Worm (Caenorhabditis elegans) whole organism, young adult: ENCODE data around the gene Y54G2A.32.

Experiments
- B0019.2 ChIP-seq: fragments of 200-800 bp; sonication (Bioruptor generic); conservative IDR thresholded peaks from 2 replicates; pipeline ENCODE4 v1.3.6; 2022; ENCODE audit warnings: missing genetic modification reagents, missing genetic modification characterization, missing compliant biosample characterization
- B0035.1 ChIP-seq: sonication (generic microtip); optimal IDR thresholded peaks from 2 replicates; lab custom pipeline; 2016; ENCODE audit warnings: missing genetic modification characterization, mild to moderate bottlenecking, missing compliant biosample characterization, missing genotype, missing genetic modification reagents
- B0261.1 ChIP-seq: sonication (generic microtip); optimal IDR thresholded peaks from 2 replicates; lab custom pipeline; 2016; ENCODE audit warnings: mild to moderate bottlenecking, missing genetic modification characterization, moderate library complexity, missing compliant biosample characterization
- C06A6.2 ChIP-seq: fragments of 200-800 bp; sonication (Bioruptor generic); conservative IDR thresholded peaks from 2 replicates; pipeline ENCODE4 v1.3.6; 2022; ENCODE audit warnings: missing genetic modification characterization, missing compliant biosample characterization
- D2030.7 ChIP-seq: fragments of 200-800 bp; sonication (Bioruptor generic); IDR thresholded peaks from 2 replicates; pipeline ENCODE4 v1.3.6; 2022; ENCODE audit warnings: missing genetic modification reagents, missing genetic modification characterization, missing compliant biosample characterization
- F10E7.11 ChIP-seq: sonication (generic microtip); optimal IDR thresholded peaks from 2 replicates; lab custom pipeline; 2017; ENCODE audit warnings: mild to moderate bottlenecking, missing genetic modification characterization, moderate library complexity, missing compliant biosample characterization
- F23B12.7 ChIP-seq: sonication (generic microtip); optimal IDR thresholded peaks from 2 replicates; lab custom pipeline; 2017; ENCODE audit warnings: missing genetic modification characterization, mild to moderate bottlenecking, missing compliant biosample characterization, antibody characterized with exemption, moderate library complexity; ENCODE audit not compliant: insufficient read depth
- F33H1.4 ChIP-seq: fragments of 200-800 bp; sonication (Bioruptor generic); IDR thresholded peaks from 2 replicates; pipeline ENCODE4 v1.3.6; 2022; ENCODE audit warnings: missing genetic modification reagents, missing genetic modification characterization, missing compliant biosample characterization
- F52B5.7 ChIP-seq: sonication (generic microtip); optimal IDR thresholded peaks from 2 replicates; lab custom pipeline; 2016; ENCODE audit warnings: mild to moderate bottlenecking, missing genetic modification characterization, missing compliant biosample characterization
- F57C9.4 ChIP-seq: sonication (generic microtip); optimal IDR thresholded peaks from 2 replicates; lab custom pipeline; 2017; ENCODE audit warnings: mild to moderate bottlenecking, missing genetic modification characterization, missing compliant biosample characterization
- K12H6.12 ChIP-seq: fragments of 200-800 bp; sonication (Bioruptor generic); optimal IDR thresholded peaks from 2 replicates; lab custom pipeline; 2018; ENCODE audit warnings: mild to moderate bottlenecking, missing genetic modification characterization, missing compliant biosample characterization
- ZK185.1 ChIP-seq: sonication (generic microtip); optimal IDR thresholded peaks from 2 replicates; lab custom pipeline; 2016; ENCODE audit warnings: mild to moderate bottlenecking, missing genetic modification characterization, missing compliant biosample characterization; ENCODE audit not compliant: poor library complexity, severe bottlenecking
- atf-7 ChIP-seq: sonication (generic microtip); optimal IDR thresholded peaks from 2 replicates; lab custom pipeline; 2017; ENCODE audit warnings: mild to moderate bottlenecking, missing genetic modification characterization, missing compliant biosample characterization
- attf-3 ChIP-seq: fragments of 200-800 bp; sonication (Bioruptor generic); conservative IDR thresholded peaks from 2 replicates; pipeline ENCODE4 v1.3.6; 2022; ENCODE audit warnings: missing genetic modification reagents, missing genetic modification characterization, missing compliant biosample characterization
- cebp-2 ChIP-seq: fragments of 200-800 bp; sonication (Bioruptor generic); IDR thresholded peaks from 2 replicates; pipeline ENCODE4 v1.3.6; 2022; ENCODE audit warnings: missing genetic modification characterization, missing compliant biosample characterization
- ceh-58 ChIP-seq: fragments of 200-800 bp; sonication (Bioruptor generic); IDR thresholded peaks from 2 replicates; pipeline ENCODE4 v1.3.6; 2022; ENCODE audit warnings: missing genetic modification characterization, missing compliant biosample characterization
- chd-7 ChIP-seq: sonication (generic microtip); optimal IDR thresholded peaks from 2 replicates; lab custom pipeline; 2016; ENCODE audit warnings: mild to moderate bottlenecking, missing genetic modification characterization, moderate library complexity, missing compliant biosample characterization
- dox-1 ChIP-seq: fragments of 200-800 bp; sonication (Bioruptor generic); IDR thresholded peaks from 2 replicates; pipeline ENCODE4 v1.3.6; 2022; ENCODE audit warnings: missing genetic modification reagents, missing genetic modification characterization, missing compliant biosample characterization
- dpff-1 ChIP-seq: sonication (generic microtip); optimal IDR thresholded peaks from 2 replicates; lab custom pipeline; 2017; ENCODE audit warnings: mild to moderate bottlenecking, missing genetic modification characterization, missing compliant biosample characterization
- egl-44 ChIP-seq: fragments of 200-800 bp; sonication (Bioruptor generic); IDR thresholded peaks from 2 replicates; pipeline ENCODE4 v1.3.6; 2022; ENCODE audit warnings: missing genetic modification reagents, missing genetic modification characterization, missing compliant biosample characterization
- egrh-3 ChIP-seq: fragments of 200-800 bp; sonication (Bioruptor generic); IDR thresholded peaks from 2 replicates; pipeline ENCODE4 v1.3.6; 2022; ENCODE audit warnings: missing genetic modification reagents, missing genetic modification characterization, missing compliant biosample characterization
- him-1 ChIP-seq: sonication (generic microtip); optimal IDR thresholded peaks from 2 replicates; lab custom pipeline; 2016; ENCODE audit warnings: missing genotype, missing genetic modification reagents, missing genetic modification characterization, missing compliant biosample characterization
- hlh-26 ChIP-seq: fragments of 200-800 bp; sonication (Bioruptor generic); conservative IDR thresholded peaks from 2 replicates; pipeline ENCODE4 v1.3.6; 2022; ENCODE audit warnings: missing genetic modification reagents, missing genetic modification characterization, missing compliant biosample characterization
- hmg-1.2 ChIP-seq: fragments of 200-800 bp; sonication (Bioruptor generic); IDR thresholded peaks from 2 replicates; pipeline ENCODE4 v1.3.6; 2022; ENCODE audit warnings: missing genetic modification reagents, missing genetic modification characterization, missing compliant biosample characterization
- lin-26 ChIP-seq: fragments of 200-800 bp; sonication (Bioruptor generic); IDR thresholded peaks from 2 replicates; pipeline ENCODE4 v1.3.6; 2022; ENCODE audit warnings: missing genetic modification reagents, missing genetic modification characterization, missing compliant biosample characterization
- lsl-1 ChIP-seq: fragments of 200-800 bp; sonication (Bioruptor generic); optimal IDR thresholded peaks from 2 replicates; lab custom pipeline; 2018; ENCODE audit warnings: mild to moderate bottlenecking, missing genetic modification characterization, moderate library complexity, missing compliant biosample characterization
- madf-6 ChIP-seq: fragments of 200-800 bp; sonication (Bioruptor generic); IDR thresholded peaks from 2 replicates; pipeline ENCODE4 v1.3.6; 2022; ENCODE audit warnings: missing genetic modification reagents, missing genetic modification characterization, missing compliant biosample characterization
- mcd-1 ChIP-seq: fragments of 200-800 bp; sonication (Bioruptor generic); IDR thresholded peaks from 2 replicates; pipeline ENCODE4 v1.3.6; 2022; ENCODE audit warnings: missing genetic modification reagents, missing genetic modification characterization, missing compliant biosample characterization
- mes-4 ChIP-seq: sonication (generic microtip); optimal IDR thresholded peaks from 2 replicates; lab custom pipeline; 2016; ENCODE audit warnings: missing genotype, missing genetic modification characterization, missing compliant biosample characterization
- mxl-1 ChIP-seq: sonication (generic microtip); optimal IDR thresholded peaks from 2 replicates; lab custom pipeline; 2016; ENCODE audit warnings: missing genetic modification characterization, missing compliant biosample characterization
- nhr-179 ChIP-seq: sonication (generic microtip); optimal IDR thresholded peaks from 2 replicates; lab custom pipeline; 2016; ENCODE audit warnings: mild to moderate bottlenecking, missing genetic modification characterization, missing compliant biosample characterization
- pbrm-1 ChIP-seq: fragments of 200-800 bp; sonication (Bioruptor generic); IDR thresholded peaks from 2 replicates; pipeline ENCODE4 v1.3.6; 2022; ENCODE audit warnings: missing genetic modification reagents, missing genetic modification characterization, missing compliant biosample characterization
- sea-2 ChIP-seq: fragments of 200-800 bp; sonication (Bioruptor generic); IDR thresholded peaks from 2 replicates; pipeline ENCODE4 v1.3.6; 2022; ENCODE audit warnings: missing genetic modification characterization, missing compliant biosample characterization
- snpc-4 ChIP-seq, 5 experiments: fragments of 150-350 bp in 1 of 5; sonication (generic microtip) in 4 of 5; optimal IDR thresholded peaks; 2 replicates each; lab custom pipeline; 2014 to 2018; ENCODE audit warnings: missing genetic modification characterization in 5 of 5, missing biosample characterization in 3 of 5, antibody characterized with exemption in 2 of 5, mild to moderate bottlenecking in 2 of 5, missing compliant biosample characterization in 2 of 5, missing genotype in 2 of 5, moderate library complexity in 2 of 5, missing genetic modification reagents in 1 of 5
- tbp1 ChIP-seq: fragments of 200-800 bp; sonication (Bioruptor generic); optimal IDR thresholded peaks from 2 replicates; lab custom pipeline; 2018; ENCODE audit warnings: mild to moderate bottlenecking, missing genetic modification characterization, missing compliant biosample characterization
- tbx-9 ChIP-seq: sonication (generic microtip); optimal IDR thresholded peaks from 2 replicates; lab custom pipeline; 2016; ENCODE audit warnings: borderline replicate concordance, missing genetic modification characterization, inconsistent platforms, missing compliant biosample characterization
- xnd-1 ChIP-seq: sonication (generic microtip); optimal IDR thresholded peaks from 2 replicates; lab custom pipeline; 2016; ENCODE audit warnings: missing genotype, missing genetic modification reagents, missing genetic modification characterization, missing compliant biosample characterization
- zfh-2 ChIP-seq: fragments of 200-800 bp; sonication (Bioruptor generic); conservative IDR thresholded peaks from 2 replicates; pipeline ENCODE4 v1.3.6; 2022; ENCODE audit warnings: missing genetic modification reagents, missing genetic modification characterization, missing compliant biosample characterization
- zim-3 ChIP-seq: sonication (generic microtip); optimal IDR thresholded peaks from 2 replicates; lab custom pipeline; 2017; ENCODE audit warnings: mild to moderate bottlenecking, missing genetic modification characterization, moderate library complexity, missing compliant biosample characterization
- ztf-22 ChIP-seq: fragments of 200-800 bp; sonication (Bioruptor generic); optimal IDR thresholded peaks from 2 replicates; lab custom pipeline; 2018; ENCODE audit warnings: mild to moderate bottlenecking, missing genetic modification characterization, moderate library complexity, missing compliant biosample characterization
- ztf-25 ChIP-seq: fragments of 200-800 bp; sonication (Bioruptor generic); IDR thresholded peaks from 2 replicates; pipeline ENCODE4 v1.3.6; 2022; ENCODE audit warnings: missing genetic modification reagents, missing genetic modification characterization, missing compliant biosample characterization
- ztf-26 ChIP-seq: sonication (generic microtip); optimal IDR thresholded peaks from 2 replicates; lab custom pipeline; 2017; ENCODE audit warnings: missing genetic modification characterization, missing compliant biosample characterization
- ztf-28 ChIP-seq: fragments of 200-800 bp; sonication (Bioruptor generic); IDR thresholded peaks from 2 replicates; pipeline ENCODE4 v1.3.6; 2022; ENCODE audit warnings: missing genetic modification reagents, missing genetic modification characterization, missing compliant biosample characterization
- ztf-6 ChIP-seq: fragments of 200-800 bp; sonication (Bioruptor generic); IDR thresholded peaks from 2 replicates; pipeline ENCODE4 v1.3.6; 2022; ENCODE audit warnings: missing genetic modification reagents, missing genetic modification characterization, missing compliant biosample characterization

Y54G2A.32 gene

DNA sequence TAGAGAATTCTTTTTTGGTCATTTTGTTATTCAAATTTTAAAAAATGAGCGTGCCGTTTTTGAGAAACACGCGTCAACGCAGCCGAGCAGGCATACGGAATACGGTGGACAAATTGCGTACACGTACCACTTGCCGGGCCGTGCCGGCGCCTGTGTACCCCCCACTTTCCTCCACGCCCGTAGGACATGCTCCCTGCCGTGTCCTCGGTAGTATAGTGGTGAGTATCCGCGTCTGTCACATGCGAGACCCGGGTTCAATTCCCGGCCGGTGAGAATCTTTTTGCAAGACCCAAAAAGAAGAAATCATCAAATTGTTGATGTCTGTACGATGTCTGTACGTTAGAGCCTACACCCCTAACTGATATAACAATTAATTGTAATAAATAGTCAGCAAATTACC, 4.4 kb downstream of the Y54G2A.32 start (continued):
- peak; percentile 1 for TF ChIP-seq K12H6.12 (tag; lab: Kevin White, UChicago)
- peak; percentile 4 for TF ChIP-seq F52B5.7 (tag; lab: Kevin White, UChicago)
- peak; percentile 33; the same call in 1 of the 2 replicates for TF ChIP-seq cebp-2 (GFP tag; lab: Robert Waterston, UW)
- peak; percentile 7 for TF ChIP-seq lsl-1 (GFP tag; lab: Kevin White, UChicago)
- peak; percentile 70 for TF ChIP-seq B0261.1 (tag; lab: Kevin White, UChicago)
- TF ChIP-seq ceh-58 (GFP tag; lab: Robert Waterston, UW), result no peak
- peak; percentile 68 for TF ChIP-seq dox-1
- peak; percentile 26 for TF ChIP-seq mes-4 (tag; lab: Kevin White, UChicago)
- 0 out of 2 replicates have a peak, but pooled peaks have one; percentile 27 for TF ChIP-seq pbrm-1 (GFP tag; lab: Robert Waterston, UW)
- peak; percentile 17 for TF ChIP-seq chd-7 (tag; lab: Kevin White, UChicago)
- TF ChIP-seq F33H1.4, result peak; percentile 35; the same call in 1 of the 2 replicates
- TF ChIP-seq him-1 (tag; lab: Kevin White, UChicago), result no peak
- peak; percentile 52; the same call in 1 of the 2 replicates for TF ChIP-seq mcd-1 (GFP tag; lab: Robert Waterston, UW)
- no peak for TF ChIP-seq sea-2 (GFP tag; lab: Robert Waterston, UW)
- no peak for TF ChIP-seq F57C9.4 (tag; lab: Kevin White, UChicago)
- TF ChIP-seq snpc-4 (GFP tag; optimal IDR thresholded peaks at IDR 0.05; lab: Kevin White, UChicago), result no peak
- peak in 1 of 4 experiments; percentile 31 for TF ChIP-seq snpc-4 (tag; optimal IDR thresholded peaks at IDR 0.05; lab: Kevin White, UChicago)
- peak; percentile 89 for TF ChIP-seq tbp1
- TF ChIP-seq egl-44, result peak; percentile 60; the same call in 1 of the 2 replicates
- peak; percentile 62 for TF ChIP-seq D2030.7 (GFP tag; lab: Robert Waterston, UW)
- TF ChIP-seq attf-3 (GFP tag; lab: Robert Waterston, UW), result 0 out of 2 replicates have a peak, but pooled peaks have one; percentile 26
- 0 out of 2 replicates have a peak, but pooled peaks have one; percentile 8 for TF ChIP-seq B0019.2 (GFP tag; lab: Robert Waterston, UW)
- peak; percentile 13; the same call in 1 of the 2 replicates for TF ChIP-seq ztf-28 (GFP tag; lab: Robert Waterston, UW)
- TF ChIP-seq lin-26, result peak; percentile 75; the same call in 1 of the 2 replicates
- no peak for TF ChIP-seq xnd-1 (tag; lab: Kevin White, UChicago)
- TF ChIP-seq hmg-1.2 (GFP tag; lab: Robert Waterston, UW), result peak; percentile 59

DNA sequence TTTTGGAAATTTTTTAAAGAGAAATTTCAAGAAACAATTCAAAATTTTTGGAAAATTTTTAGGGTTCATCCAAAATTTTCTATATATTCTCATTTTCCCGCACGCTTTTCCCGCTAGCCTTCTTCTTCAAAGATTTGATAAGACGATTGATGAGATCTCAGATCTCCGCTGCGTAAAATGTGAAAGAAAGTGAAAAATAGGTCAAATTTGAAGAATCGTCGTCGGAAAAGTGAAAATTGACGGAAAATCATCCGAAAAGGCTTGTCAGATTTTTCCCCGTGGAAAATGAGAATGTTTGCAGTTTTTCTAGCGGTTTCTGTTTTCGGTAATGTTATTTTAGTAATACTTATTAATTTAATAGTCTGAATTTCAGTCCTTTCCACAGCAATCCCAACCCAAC, 5.5 kb downstream of the Y54G2A.32 start, which contains the start of gene Y54G2A.76:
Gene Y54G2A.76, plus strand, starts transcription at position 203 of the 400 bp plus-strand sequence.
- TF ChIP-seq egrh-3 (GFP tag; lab: Robert Waterston, UW) (no peak), zim-3 (tag; lab: Kevin White, UChicago) (no peak), dpff-1 (tag; lab: Kevin White, UChicago) (no peak), madf-6 (GFP tag; lab: Robert Waterston, UW) (no peak), ztf-6 (GFP tag; lab: Robert Waterston, UW) (no peak), cebp-2 (GFP tag; lab: Robert Waterston, UW) (no peak), ZK185.1 (no peak), ztf-25 (GFP tag; lab: Robert Waterston, UW) (no peak), F10E7.11 (tag; lab: Kevin White, UChicago) (no peak), xnd-1 (tag; lab: Kevin White, UChicago) (no peak), ztf-26 (tag; lab: Kevin White, UChicago) (no peak)

DNA sequence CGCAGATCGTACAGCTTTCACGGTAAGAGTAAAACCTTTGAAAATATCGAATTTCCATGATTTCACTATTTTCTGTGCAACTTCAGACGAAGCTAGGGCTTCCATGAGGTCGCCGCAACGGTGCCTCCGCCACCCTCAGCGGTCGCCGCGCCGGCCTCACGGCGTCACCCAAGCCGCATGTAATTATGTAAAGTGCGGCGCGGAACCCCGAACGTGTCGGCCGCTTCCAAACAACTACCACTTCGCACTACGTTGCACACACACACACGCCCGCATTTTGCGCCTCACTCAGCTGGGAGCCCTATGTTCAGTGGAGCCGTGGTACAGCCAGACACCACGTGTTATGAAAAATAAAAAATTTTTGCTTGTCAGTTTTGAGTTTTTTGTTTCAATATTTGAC, 13.3 kb downstream of the Y54G2A.32 start:
- TF ChIP-seq F23B12.7 (tag; lab: Kevin White, UChicago), result no peak
- no peak for TF ChIP-seq F52B5.7 (tag; lab: Kevin White, UChicago)
- peak; percentile 79 for TF ChIP-seq zfh-2 (GFP tag; lab: Robert Waterston, UW)
- peak; percentile 12 for TF ChIP-seq chd-7 (tag; lab: Kevin White, UChicago)
- no peak for TF ChIP-seq mxl-1 (tag; lab: Kevin White, UChicago)
- no peak for TF ChIP-seq B0035.1 (tag; lab: Kevin White, UChicago)
- no peak for TF ChIP-seq atf-7 (tag; lab: Kevin White, UChicago)
- no peak for TF ChIP-seq nhr-179 (tag; lab: Kevin White, UChicago)
- no peak for TF ChIP-seq ztf-22 (GFP tag; lab: Kevin White, UChicago)
- TF ChIP-seq C06A6.2 (GFP tag; lab: Robert Waterston, UW), result no peak
- no peak for TF ChIP-seq snpc-4 (GFP tag; optimal IDR thresholded peaks at IDR 0.05; lab: Kevin White, UChicago)
- peak in 2 of 4 experiments; percentile 65 to 88 for TF ChIP-seq snpc-4 (tag; optimal IDR thresholded peaks at IDR 0.05; lab: Kevin White, UChicago)
- no peak for TF ChIP-seq tbx-9 (tag; lab: Kevin White, UChicago)
- TF ChIP-seq hlh-26 (GFP tag; lab: Robert Waterston, UW), result no peak
- no peak for TF ChIP-seq F33H1.4
- no peak for TF ChIP-seq hmg-1.2 (GFP tag; lab: Robert Waterston, UW)
